Worm (Caenorhabditis elegans): ENCODE results near the gene C16B8.2.

Gene C16B8.2

ce11 chrX:3931350-3931749 lies 34.9 kb downstream of the C16B8.2 start, which contains the start of gene adt-3:
Gene adt-3, plus strand, starts transcription at chrX:3931650.
- no peak for TF ChIP-seq ceh-13 (GFP tag; optimal IDR thresholded peaks at IDR 0.05)
- no peak for TF ChIP-seq ceh-36 (tag; optimal IDR thresholded peaks at IDR 0.05)
- no peak for TF ChIP-seq hmbx-1 (tag; optimal IDR thresholded peaks at IDR 0.05)
- no peak for TF ChIP-seq sea-1 (GFP tag; conservative IDR thresholded peaks at IDR 0.05)
- no peak for TF ChIP-seq hmg-4 (GFP tag; optimal IDR thresholded peaks at IDR 0.05)
- no peak for TF ChIP-seq scrt-1 (GFP tag; IDR thresholded peaks at IDR 0.05)
- no peak for TF ChIP-seq ets-7 (tag; optimal IDR thresholded peaks at IDR 0.05)
- no peak for TF ChIP-seq tbx-11 (GFP tag; IDR thresholded peaks at IDR 0.05)
- no peak for TF ChIP-seq pes-1 (GFP tag; IDR thresholded peaks at IDR 0.05)
- TF ChIP-seq aly-1 (tag; optimal IDR thresholded peaks at IDR 0.05): no peak
- TF ChIP-seq hnd-1 (tag; optimal IDR thresholded peaks at IDR 0.05): no peak
- no peak for TF ChIP-seq flt-1 (GFP tag; IDR thresholded peaks at IDR 0.05)
- no peak for TF ChIP-seq tbx-37 (GFP tag; conservative IDR thresholded peaks at IDR 0.05)
- no peak for TF ChIP-seq F13C5.2 (tag; optimal IDR thresholded peaks at IDR 0.05)
- no peak for TF ChIP-seq ama-1 (optimal IDR thresholded peaks at IDR 0.05)
- TF ChIP-seq tra-4 (tag; optimal IDR thresholded peaks at IDR 0.05): no peak
- TF ChIP-seq B0310.2 (tag; optimal IDR thresholded peaks at IDR 0.05): no peak

ce11 chrX:3925776-3926175 lies 40.5 kb downstream of the C16B8.2 start, which contains the start of gene T22B2.1:
Gene T22B2.1, plus strand, starts transcription at chrX:3926076.
- TF ChIP-seq scrt-1 (GFP tag; IDR thresholded peaks at IDR 0.05) (no peak), tbx-11 (GFP tag; IDR thresholded peaks at IDR 0.05) (no peak), ceh-36 (tag; optimal IDR thresholded peaks at IDR 0.05) (no peak), hmg-4 (GFP tag; optimal IDR thresholded peaks at IDR 0.05) (no peak), ama-1 (optimal IDR thresholded peaks at IDR 0.05) (no peak), hnd-1 (tag; optimal IDR thresholded peaks at IDR 0.05) (no peak), flt-1 (GFP tag; IDR thresholded peaks at IDR 0.05) (no peak), F13C5.2 (tag; optimal IDR thresholded peaks at IDR 0.05) (no peak), pes-1 (GFP tag; IDR thresholded peaks at IDR 0.05) (no peak), ets-7 (tag; optimal IDR thresholded peaks at IDR 0.05) (no peak), tra-4 (tag; optimal IDR thresholded peaks at IDR 0.05) (no peak), B0310.2 (tag; optimal IDR thresholded peaks at IDR 0.05) (no peak), tbx-37 (GFP tag; conservative IDR thresholded peaks at IDR 0.05) (no peak), aly-1 (tag; optimal IDR thresholded peaks at IDR 0.05) (no peak), hmbx-1 (tag; optimal IDR thresholded peaks at IDR 0.05) (no peak), sea-1 (GFP tag; conservative IDR thresholded peaks at IDR 0.05) (no peak), ceh-13 (GFP tag; optimal IDR thresholded peaks at IDR 0.05) (no peak)

ce11 chrX:3920747-3921146 lies 45.5 kb downstream of the C16B8.2 start:
- no peak for TF ChIP-seq ceh-13 (GFP tag; optimal IDR thresholded peaks at IDR 0.05)
- TF ChIP-seq tbx-11 (GFP tag; IDR thresholded peaks at IDR 0.05): no peak
- no peak for TF ChIP-seq sea-1 (GFP tag; conservative IDR thresholded peaks at IDR 0.05)

ce11 chrX:3920101-3920500 lies 46.1 kb downstream of the C16B8.2 start, which contains the start of gene T22B2.2:
Gene T22B2.2, plus strand, starts transcription at chrX:3920401.
- no peak for TF ChIP-seq B0310.2 (tag; optimal IDR thresholded peaks at IDR 0.05)
- no peak for TF ChIP-seq hmg-4 (GFP tag; optimal IDR thresholded peaks at IDR 0.05)
- TF ChIP-seq flt-1 (GFP tag; IDR thresholded peaks at IDR 0.05): no peak
- no peak for TF ChIP-seq ama-1 (optimal IDR thresholded peaks at IDR 0.05)
- no peak for TF ChIP-seq tbx-37 (GFP tag; conservative IDR thresholded peaks at IDR 0.05)
- TF ChIP-seq tbx-11 (GFP tag; IDR thresholded peaks at IDR 0.05): no peak
- TF ChIP-seq hmbx-1 (tag; optimal IDR thresholded peaks at IDR 0.05): no peak
- TF ChIP-seq F13C5.2 (tag; optimal IDR thresholded peaks at IDR 0.05): no peak
- no peak for TF ChIP-seq ceh-13 (GFP tag; optimal IDR thresholded peaks at IDR 0.05)
- no peak for TF ChIP-seq aly-1 (tag; optimal IDR thresholded peaks at IDR 0.05)
- TF ChIP-seq pes-1 (GFP tag; IDR thresholded peaks at IDR 0.05): no peak
- no peak for TF ChIP-seq ceh-36 (tag; optimal IDR thresholded peaks at IDR 0.05)
- no peak for TF ChIP-seq ets-7 (tag; optimal IDR thresholded peaks at IDR 0.05)
- TF ChIP-seq hnd-1 (tag; optimal IDR thresholded peaks at IDR 0.05): no peak
- no peak for TF ChIP-seq sea-1 (GFP tag; conservative IDR thresholded peaks at IDR 0.05)
- no peak for TF ChIP-seq tra-4 (tag; optimal IDR thresholded peaks at IDR 0.05)
- no peak for TF ChIP-seq scrt-1 (GFP tag; IDR thresholded peaks at IDR 0.05)

- no peak for TF ChIP-seq F13C5.2 (tag; optimal IDR thresholded peaks at IDR 0.05)
- TF ChIP-seq ceh-13 (GFP tag; optimal IDR thresholded peaks at IDR 0.05): no peak
- TF ChIP-seq scrt-1 (GFP tag; IDR thresholded peaks at IDR 0.05): no peak
- no peak for TF ChIP-seq aly-1 (tag; optimal IDR thresholded peaks at IDR 0.05)
- TF ChIP-seq sea-1 (GFP tag; conservative IDR thresholded peaks at IDR 0.05): no peak
- TF ChIP-seq ets-7 (tag; optimal IDR thresholded peaks at IDR 0.05): no peak
- TF ChIP-seq B0310.2 (tag; optimal IDR thresholded peaks at IDR 0.05): no peak
- TF ChIP-seq tra-4 (tag; optimal IDR thresholded peaks at IDR 0.05): no peak
- TF ChIP-seq tbx-11 (GFP tag; IDR thresholded peaks at IDR 0.05): no peak
- no peak for TF ChIP-seq flt-1 (GFP tag; IDR thresholded peaks at IDR 0.05)
- TF ChIP-seq ceh-36 (tag; optimal IDR thresholded peaks at IDR 0.05): no peak
- no peak for TF ChIP-seq pes-1 (GFP tag; IDR thresholded peaks at IDR 0.05)
- no peak for TF ChIP-seq hmbx-1 (tag; optimal IDR thresholded peaks at IDR 0.05)
- TF ChIP-seq hnd-1 (tag; optimal IDR thresholded peaks at IDR 0.05): no peak
- no peak for TF ChIP-seq tbx-37 (GFP tag; conservative IDR thresholded peaks at IDR 0.05)
- TF ChIP-seq hmg-4 (GFP tag; optimal IDR thresholded peaks at IDR 0.05): no peak
- TF ChIP-seq ama-1 (optimal IDR thresholded peaks at IDR 0.05): no peak
Observed at ce11 chrX:3919689-3920088, 46.5 kb downstream of the C16B8.2 start.

ce11 chrX:3918182-3918581 lies 48.0 kb downstream of the C16B8.2 start:
- no peak for TF ChIP-seq scrt-1 (GFP tag; IDR thresholded peaks at IDR 0.05)
- no peak for TF ChIP-seq B0310.2 (tag; optimal IDR thresholded peaks at IDR 0.05)
- TF ChIP-seq F13C5.2 (tag; optimal IDR thresholded peaks at IDR 0.05): no peak
- no peak for TF ChIP-seq hnd-1 (tag; optimal IDR thresholded peaks at IDR 0.05)
- TF ChIP-seq ama-1 (optimal IDR thresholded peaks at IDR 0.05): no peak
- TF ChIP-seq aly-1 (tag; optimal IDR thresholded peaks at IDR 0.05): no peak
- no peak for TF ChIP-seq tbx-11 (GFP tag; IDR thresholded peaks at IDR 0.05)
- no peak for TF ChIP-seq sea-1 (GFP tag; conservative IDR thresholded peaks at IDR 0.05)
- no peak for TF ChIP-seq tbx-37 (GFP tag; conservative IDR thresholded peaks at IDR 0.05)

ce11 chrX:3917013-3917412 lies 49.2 kb downstream of the C16B8.2 start, which contains the start of gene T22B2.3:
Gene T22B2.3, plus strand, starts transcription at chrX:3917313.
- TF ChIP-seq sea-1 (GFP tag; conservative IDR thresholded peaks at IDR 0.05) (no peak), scrt-1 (GFP tag; IDR thresholded peaks at IDR 0.05) (no peak), tbx-37 (GFP tag; conservative IDR thresholded peaks at IDR 0.05) (no peak), flt-1 (GFP tag; IDR thresholded peaks at IDR 0.05) (no peak), F13C5.2 (tag; optimal IDR thresholded peaks at IDR 0.05) (no peak), ceh-13 (GFP tag; optimal IDR thresholded peaks at IDR 0.05) (no peak), hnd-1 (tag; optimal IDR thresholded peaks at IDR 0.05) (no peak), hmbx-1 (tag; optimal IDR thresholded peaks at IDR 0.05) (no peak), ama-1 (optimal IDR thresholded peaks at IDR 0.05) (no peak), aly-1 (tag; optimal IDR thresholded peaks at IDR 0.05) (no peak), ets-7 (tag; optimal IDR thresholded peaks at IDR 0.05) (no peak)

Data from whole organism, early embryonic.